Worm (Caenorhabditis elegans): ENCODE data around the gene Y4C6B.1.

Y4C6B.1 gene

DNA sequence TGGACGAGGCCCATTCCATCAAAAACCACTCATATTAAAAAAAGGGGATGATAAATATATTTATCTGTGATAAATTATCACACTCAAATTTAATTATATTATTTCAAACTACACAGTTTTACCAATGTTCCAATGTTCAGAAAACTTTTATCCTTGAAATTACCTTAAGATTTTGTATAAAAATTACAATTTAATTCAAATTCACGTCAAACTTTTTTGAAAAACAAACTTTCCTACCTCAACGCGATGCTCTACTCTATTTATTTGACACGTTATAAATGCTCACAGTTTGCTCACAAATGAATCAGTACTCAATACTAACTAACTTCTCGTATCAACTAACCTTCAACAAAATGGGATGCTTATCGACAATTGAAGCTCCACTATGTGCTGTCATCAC lies 28.3 kb downstream of the Y4C6B.1 start, which contains the start of gene F41H10.1:
Gene F41H10.1 (plus strand): TSS at position 301 of the 400 bp plus-strand sequence.
- no peak for TF ChIP-seq ztf-4 (tag; optimal IDR thresholded peaks at IDR 0.05)
- TF ChIP-seq lin-39 (tag; optimal IDR thresholded peaks at IDR 0.05) = no peak
- TF ChIP-seq egl-27 (tag; optimal IDR thresholded peaks at IDR 0.05) = no peak
- no peak for TF ChIP-seq elt-3 (tag; optimal IDR thresholded peaks at IDR 0.05)
- TF ChIP-seq skn-1 (tag; optimal IDR thresholded peaks at IDR 0.05) = no peak
- no peak for TF ChIP-seq crh-2 (tag; optimal IDR thresholded peaks at IDR 0.05)
- no peak for TF ChIP-seq sma-9 (GFP tag; optimal IDR thresholded peaks at IDR 0.05)
- TF ChIP-seq sma-9 (tag; optimal IDR thresholded peaks at IDR 0.05) = no peak
- TF ChIP-seq unc-55 (GFP tag; optimal IDR thresholded peaks at IDR 0.05) = no peak
- TF ChIP-seq unc-39 (tag; optimal IDR thresholded peaks at IDR 0.05) = no peak
- TF ChIP-seq Y55F3AM.14 (GFP tag; optimal IDR thresholded peaks at IDR 0.05) = no peak
- TF ChIP-seq sma-3 (GFP tag; optimal IDR thresholded peaks at IDR 0.05) = no peak
- TF ChIP-seq ztf-1 (GFP tag; conservative IDR thresholded peaks at IDR 0.05) = no peak
- no peak for TF ChIP-seq nhr-129 (tag; optimal IDR thresholded peaks at IDR 0.05)
- TF ChIP-seq alr-1 (tag; optimal IDR thresholded peaks at IDR 0.05) = no peak
- no peak for TF ChIP-seq R02D3.7 (tag; optimal IDR thresholded peaks at IDR 0.05)
- TF ChIP-seq ama-1 (optimal IDR thresholded peaks at IDR 0.05) = no peak
- TF ChIP-seq elt-1 (tag; optimal IDR thresholded peaks at IDR 0.05) = no peak
- no peak for TF ChIP-seq ceh-82 (tag; optimal IDR thresholded peaks at IDR 0.05)
- no peak for TF ChIP-seq blmp-1 (tag; optimal IDR thresholded peaks at IDR 0.05; ENCODE audit: insufficient read depth)
- TF ChIP-seq nhr-12 (tag; optimal IDR thresholded peaks at IDR 0.05) = no peak

DNA sequence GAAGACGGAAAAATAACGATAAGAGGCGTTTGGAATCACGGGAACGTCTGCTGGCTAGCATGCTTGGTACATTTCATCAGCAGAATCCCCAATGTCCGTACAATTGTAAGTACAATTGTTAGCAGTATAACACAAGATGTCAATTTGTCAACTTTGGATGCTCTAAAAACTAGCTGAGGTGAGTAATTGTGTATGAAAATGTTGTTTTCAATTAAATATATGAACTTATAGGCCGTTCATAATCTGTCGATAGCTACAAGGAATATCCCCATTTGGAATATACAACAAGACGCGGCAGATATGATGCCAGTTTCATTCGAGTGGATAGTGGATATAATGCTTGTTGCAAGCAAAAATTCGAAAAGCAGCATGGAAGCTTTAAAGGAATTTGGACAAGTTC lies 30.7 kb downstream of the Y4C6B.1 start, which contains the start of gene F41H10.12:
Gene F41H10.12 (plus strand): TSS at position 301 of the 400 bp plus-strand sequence.
- TF ChIP-seq lin-39 (tag; optimal IDR thresholded peaks at IDR 0.05) (no peak), unc-55 (GFP tag; optimal IDR thresholded peaks at IDR 0.05) (no peak), nhr-6 (tag; optimal IDR thresholded peaks at IDR 0.05) (no peak), ceh-16 (tag; optimal IDR thresholded peaks at IDR 0.05) (no peak), nhr-11 (tag; optimal IDR thresholded peaks at IDR 0.05) (no peak), elt-3 (tag; optimal IDR thresholded peaks at IDR 0.05) (no peak), skn-1 (tag; optimal IDR thresholded peaks at IDR 0.05) (no peak), nhr-12 (tag; optimal IDR thresholded peaks at IDR 0.05) (no peak), crh-2 (tag; optimal IDR thresholded peaks at IDR 0.05) (no peak)

DNA sequence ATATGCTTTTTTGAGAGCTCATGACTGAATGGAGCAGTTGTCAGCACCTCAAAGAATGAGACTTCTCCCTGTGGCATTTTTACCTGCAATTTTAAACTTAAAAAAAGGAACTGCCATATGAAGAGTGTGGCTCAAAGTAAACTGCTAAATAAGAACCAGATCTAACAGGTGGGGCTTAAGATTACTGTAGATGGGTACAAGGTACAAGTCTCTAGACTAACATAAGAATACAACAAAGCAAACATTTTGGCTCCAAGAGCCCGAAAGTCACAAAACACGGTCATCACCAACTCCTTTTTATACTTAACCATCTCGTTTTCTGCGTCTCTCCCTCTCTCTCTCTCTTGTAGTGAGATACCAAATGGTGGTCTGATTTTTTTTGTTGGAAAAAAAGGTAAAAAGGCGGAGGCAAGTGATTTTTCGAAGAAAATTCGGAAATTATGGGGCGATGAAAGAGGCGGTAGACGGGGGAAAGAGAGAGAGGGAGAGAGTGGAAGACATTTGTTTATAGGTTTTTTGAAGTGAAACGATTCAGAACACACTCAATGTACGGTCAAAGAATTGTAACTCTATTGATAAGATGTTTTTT lies 34.3 kb downstream of the Y4C6B.1 start, which contains the start of gene elo-6:
Gene elo-6 (minus strand): TSS at position 83 of the 589 bp plus-strand sequence.
- TF ChIP-seq crh-2 (tag; optimal IDR thresholded peaks at IDR 0.05) (peak; percentile 29), snpc-4 (tag; optimal IDR thresholded peaks at IDR 0.05) (no peak), ama-1 (optimal IDR thresholded peaks at IDR 0.05) (peak; percentile 35), skn-1 (tag; optimal IDR thresholded peaks at IDR 0.05) (no peak), sma-3 (GFP tag; optimal IDR thresholded peaks at IDR 0.05) (peak; percentile 7), F13H6.1 (tag; optimal IDR thresholded peaks at IDR 0.05) (peak; percentile 31), nhr-129 (tag; optimal IDR thresholded peaks at IDR 0.05) (peak; percentile 54), fos-1 (tag; optimal IDR thresholded peaks at IDR 0.05) (peak; percentile 57), lin-13 (GFP tag; optimal IDR thresholded peaks at IDR 0.05) (peak; percentile 1)

DNA sequence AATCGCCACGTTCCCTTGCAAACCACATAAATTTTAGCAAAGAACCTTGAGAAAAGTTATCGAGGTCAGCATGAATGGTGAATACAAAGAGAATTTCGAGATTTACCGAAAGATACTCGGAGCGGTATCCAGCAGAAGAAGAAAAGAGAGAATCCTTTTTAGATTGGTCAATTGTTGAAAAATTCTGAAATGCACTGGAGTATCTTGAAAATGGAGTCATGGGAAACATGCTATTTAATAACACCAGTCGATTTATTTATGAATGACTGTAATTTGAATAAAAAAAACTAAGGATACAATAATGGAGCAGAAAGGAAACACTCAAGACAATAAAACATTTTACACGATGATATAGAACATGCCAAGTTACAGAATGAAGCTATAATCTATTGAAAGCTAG lies 35.7 kb downstream of the Y4C6B.1 start:
- TF ChIP-seq nhr-25 (tag; optimal IDR thresholded peaks at IDR 0.05) (peak; percentile 13), alr-1 (tag; optimal IDR thresholded peaks at IDR 0.05) (no peak)

DNA sequence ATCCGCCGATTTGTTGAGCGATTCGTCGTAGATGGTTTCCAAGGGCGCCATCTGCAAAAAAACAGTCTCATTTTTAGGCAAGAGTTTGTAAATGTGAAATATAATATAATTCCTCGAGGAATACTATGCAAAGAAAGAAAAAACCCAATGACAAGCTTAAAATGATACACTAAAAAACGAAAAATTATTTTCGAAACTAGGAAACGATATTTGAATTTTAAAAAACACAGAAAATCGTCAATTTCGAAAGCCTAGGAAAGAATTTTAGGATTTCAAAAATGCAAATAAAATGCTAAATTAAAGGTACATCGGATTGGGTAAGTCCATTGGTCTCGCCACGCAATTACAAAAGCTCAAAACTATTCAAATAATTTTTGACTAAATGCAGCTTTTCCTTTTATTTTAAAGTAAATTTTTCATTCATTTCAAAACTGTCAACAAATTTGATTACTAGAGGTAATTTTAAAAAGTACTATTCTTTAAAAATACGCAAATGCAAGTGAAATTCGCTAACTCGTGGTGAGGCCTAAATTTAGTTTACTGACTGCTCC lies 37.3 kb downstream of the Y4C6B.1 start, which contains the start of the genes htp-1 and ZK616.5:
Gene htp-1 (minus strand): TSS at position 51 of the 551 bp plus-strand sequence.
Gene ZK616.5 (plus strand): TSS at position 423 of the 551 bp plus-strand sequence.
- TF ChIP-seq sma-3 (GFP tag; optimal IDR thresholded peaks at IDR 0.05) = no peak
- no peak for TF ChIP-seq skn-1 (tag; optimal IDR thresholded peaks at IDR 0.05)
- TF ChIP-seq ztf-11 (tag; optimal IDR thresholded peaks at IDR 0.05) = no peak
- TF ChIP-seq nhr-12 (tag; optimal IDR thresholded peaks at IDR 0.05) = no peak
- no peak for TF ChIP-seq ceh-16 (tag; optimal IDR thresholded peaks at IDR 0.05)
- TF ChIP-seq alr-1 (tag; optimal IDR thresholded peaks at IDR 0.05) = no peak
- no peak for TF ChIP-seq ceh-82 (tag; optimal IDR thresholded peaks at IDR 0.05)
- no peak for TF ChIP-seq peb-1 (tag; optimal IDR thresholded peaks at IDR 0.05)
- TF ChIP-seq zag-1 (tag; optimal IDR thresholded peaks at IDR 0.05) = no peak
- TF ChIP-seq mdl-1 (tag; optimal IDR thresholded peaks at IDR 0.05) = no peak
- TF ChIP-seq aly-2 (tag; optimal IDR thresholded peaks at IDR 0.05) = no peak
- no peak for TF ChIP-seq sma-9 (GFP tag; optimal IDR thresholded peaks at IDR 0.05)
- no peak for TF ChIP-seq sma-9 (tag; optimal IDR thresholded peaks at IDR 0.05)
- TF ChIP-seq egl-27 (tag; optimal IDR thresholded peaks at IDR 0.05) = no peak

All from whole organism, L2 larva.